Fruit fly (Drosophila melanogaster) whole organism, prepupa: Measurements from ENCODE around the gene Mcm7.

ENCODE experiments used
- Blimp-1 ChIP-seq: fragments of 200-800 bp; sonication (Bioruptor generic); optimal IDR thresholded peaks from 3 replicates; lab custom pipeline; 2017; ENCODE audit warnings: missing biosample characterization, missing genetic modification characterization, mild to moderate bottlenecking, moderate library complexity, missing genetic modification reagents
- CG10631 ChIP-seq: fragments of 200-800 bp; sonication (Bioruptor generic); optimal IDR thresholded peaks from 2 replicates; lab custom pipeline; 2016; ENCODE audit warnings: missing biosample characterization, missing genetic modification characterization
- CG11294 ChIP-seq: fragments of 200-800 bp; sonication (Bioruptor generic); IDR thresholded peaks from 2 replicates; pipeline ENCODE4 v1.3.6; 2022; ENCODE audit warnings: missing biosample characterization, missing genetic modification characterization
- CG11762 ChIP-seq: fragments of 200-800 bp; sonication (Bioruptor generic); optimal IDR thresholded peaks from 3 replicates; lab custom pipeline; 2016; ENCODE audit warnings: missing biosample characterization, missing genetic modification characterization; ENCODE audit not compliant: insufficient read depth
- CG11902 ChIP-seq: fragments of 200-800 bp; sonication (Bioruptor generic); optimal IDR thresholded peaks from 3 replicates; lab custom pipeline; 2016; ENCODE audit warnings: missing biosample characterization, missing genetic modification characterization
- CG15336 ChIP-seq: fragments of 200-800 bp; sonication (Bioruptor generic); IDR thresholded peaks from 2 replicates; pipeline ENCODE4 v1.3.6; 2022; ENCODE audit warnings: missing biosample characterization, missing genetic modification characterization
- CG1621 ChIP-seq: fragments of 200-800 bp; sonication (Bioruptor generic); optimal IDR thresholded peaks from 3 replicates; lab custom pipeline; 2018; ENCODE audit warnings: missing biosample characterization, mild to moderate bottlenecking, missing genetic modification characterization
- CG3032 ChIP-seq: fragments of 200-800 bp; optimal IDR thresholded peaks from 2 replicates; lab custom pipeline; 2019; ENCODE audit warnings: missing biosample characterization, mild to moderate bottlenecking, missing genetic modification characterization, moderate library complexity
- CG31627 ChIP-seq: fragments of 200-800 bp; sonication (Bioruptor generic); optimal IDR thresholded peaks from 3 replicates; lab custom pipeline; 2016; ENCODE audit warnings: missing biosample characterization, missing genetic modification characterization
- CG32006 ChIP-seq: fragments of 200-800 bp; sonication (Bioruptor generic); optimal IDR thresholded peaks from 3 replicates; lab custom pipeline; 2017; ENCODE audit warnings: missing biosample characterization, mild to moderate bottlenecking, missing genetic modification characterization
- CG34406 ChIP-seq: fragments of 200-800 bp; sonication (Bioruptor generic); optimal IDR thresholded peaks from 3 replicates; lab custom pipeline; 2016; ENCODE audit warnings: missing biosample characterization, missing genetic modification characterization
- CG3919 ChIP-seq: fragments of 200-800 bp; sonication (Bioruptor generic); optimal IDR thresholded peaks from 3 replicates; lab custom pipeline; 2016; ENCODE audit warnings: missing biosample characterization, missing genetic modification characterization
- CG4318 ChIP-seq: fragments of 200-800 bp; sonication (Bioruptor generic); optimal IDR thresholded peaks from 3 replicates; lab custom pipeline; 2017; ENCODE audit warnings: missing biosample characterization, mild to moderate bottlenecking, missing genetic modification characterization
- CG6163 ChIP-seq: fragments of 200-800 bp; sonication (Bioruptor generic); IDR thresholded peaks from 3 replicates; pipeline ENCODE4 v1.3.6; 2022; ENCODE audit warnings: missing biosample characterization, missing genetic modification characterization
- CG6276 ChIP-seq: fragments of 200-800 bp; sonication (Bioruptor generic); optimal IDR thresholded peaks from 2 replicates; lab custom pipeline; 2017; ENCODE audit warnings: missing biosample characterization, mild to moderate bottlenecking, missing genetic modification characterization
- CG6792 ChIP-seq: fragments of 200-800 bp; sonication (Bioruptor generic); optimal IDR thresholded peaks from 3 replicates; lab custom pipeline; 2016; ENCODE audit warnings: missing biosample characterization, missing genetic modification characterization
- CG6808 ChIP-seq: fragments of 200-800 bp; sonication (Bioruptor generic); optimal IDR thresholded peaks from 3 replicates; lab custom pipeline; 2017; ENCODE audit warnings: missing biosample characterization, missing genetic modification characterization, mild to moderate bottlenecking, moderate library complexity, missing genetic modification reagents
- CG6854 ChIP-seq: fragments of 200-800 bp; sonication (Bioruptor generic); optimal IDR thresholded peaks from 2 replicates; lab custom pipeline; 2017; ENCODE audit warnings: missing biosample characterization, mild to moderate bottlenecking, missing genetic modification characterization
- CG7368 ChIP-seq: fragments of 200-800 bp; sonication (Bioruptor generic); optimal IDR thresholded peaks from 3 replicates; lab custom pipeline; 2016; ENCODE audit warnings: missing biosample characterization, missing genetic modification characterization
- CG8119 ChIP-seq: fragments of 200-800 bp; sonication (Bioruptor generic); IDR thresholded peaks from 3 replicates; pipeline ENCODE4 v1.3.6; 2022; ENCODE audit warnings: missing biosample characterization, missing genetic modification characterization
- CG8632 ChIP-seq: fragments of 200-800 bp; sonication (Bioruptor generic); optimal IDR thresholded peaks from 3 replicates; lab custom pipeline; 2016; ENCODE audit warnings: missing biosample characterization, missing genetic modification characterization
- Eip75B ChIP-seq: fragments of 200-800 bp; sonication (Bioruptor generic); optimal IDR thresholded peaks from 3 replicates; lab custom pipeline; 2016; ENCODE audit warnings: missing biosample characterization, missing genetic modification characterization
- Eip78C ChIP-seq: fragments of 200-800 bp; sonication (Bioruptor generic); peaks from one replicate; lab custom pipeline; 2016; ENCODE audit warnings: missing biosample characterization, missing genetic modification characterization
- Eip93F ChIP-seq: fragments of 200-800 bp; sonication (Bioruptor generic); optimal IDR thresholded peaks from 2 replicates; lab custom pipeline; 2016; ENCODE audit warnings: missing biosample characterization, mild to moderate bottlenecking, missing genetic modification characterization
- Ets21C ChIP-seq: fragments of 200-800 bp; sonication (Bioruptor generic); optimal IDR thresholded peaks from 3 replicates; lab custom pipeline; 2016; ENCODE audit warnings: missing biosample characterization, missing genetic modification characterization
- Ets96B ChIP-seq: fragments of 200-800 bp; optimal IDR thresholded peaks from 2 replicates; lab custom pipeline; 2019; ENCODE audit warnings: missing biosample characterization, mild to moderate bottlenecking, missing genetic modification characterization, moderate library complexity
- Gug ChIP-seq: fragments of 200-800 bp; sonication (Bioruptor generic); IDR thresholded peaks from 2 replicates; pipeline ENCODE4 v1.3.6; 2022; ENCODE audit warnings: missing biosample characterization, missing genetic modification characterization
- Hr39 ChIP-seq: fragments of 200-800 bp; sonication (Bioruptor generic); optimal IDR thresholded peaks from 2 replicates; lab custom pipeline; 2016; ENCODE audit warnings: missing biosample characterization, missing genetic modification characterization
- Hr4 ChIP-seq: fragments of 200-800 bp; sonication (Bioruptor generic); optimal IDR thresholded peaks from 3 replicates; lab custom pipeline; 2016; ENCODE audit warnings: missing biosample characterization, missing genetic modification characterization
- Lpt ChIP-seq: fragments of 200-800 bp; sonication (Bioruptor generic); optimal IDR thresholded peaks from 3 replicates; lab custom pipeline; 2016; ENCODE audit warnings: missing biosample characterization, missing genetic modification characterization
- OdsH ChIP-seq: fragments of 200-800 bp; sonication (Bioruptor generic); optimal IDR thresholded peaks from 3 replicates; lab custom pipeline; 2016; ENCODE audit warnings: missing biosample characterization, missing genetic modification characterization
- Smox ChIP-seq: fragments of 200-800 bp; sonication (Bioruptor generic); optimal IDR thresholded peaks from 3 replicates; lab custom pipeline; 2016; ENCODE audit warnings: missing biosample characterization, missing genetic modification characterization
- Sox102F ChIP-seq: fragments of 200-800 bp; sonication (Bioruptor generic); optimal IDR thresholded peaks from 2 replicates; lab custom pipeline; 2016; ENCODE audit warnings: missing biosample characterization, mild to moderate bottlenecking, missing genetic modification characterization
- Sox14 ChIP-seq: fragments of 200-800 bp; sonication (Bioruptor generic); optimal IDR thresholded peaks from 3 replicates; lab custom pipeline; 2016; ENCODE audit warnings: missing biosample characterization, missing genetic modification characterization
- Sox15 ChIP-seq: fragments of 200-800 bp; sonication (Bioruptor generic); optimal IDR thresholded peaks from 3 replicates; lab custom pipeline; 2016; ENCODE audit warnings: missing biosample characterization, missing genetic modification characterization
- achi ChIP-seq: fragments of 200-800 bp; sonication (Bioruptor generic); optimal IDR thresholded peaks from 3 replicates; lab custom pipeline; 2016; ENCODE audit warnings: missing biosample characterization, missing genetic modification characterization
- acj6 ChIP-seq: fragments of 200-800 bp; sonication (Bioruptor generic); optimal IDR thresholded peaks from 3 replicates; lab custom pipeline; 2016; ENCODE audit warnings: missing biosample characterization, missing genetic modification characterization
- cyc ChIP-seq: fragments of 200-800 bp; sonication (Bioruptor generic); optimal IDR thresholded peaks from 3 replicates; lab custom pipeline; 2016; ENCODE audit warnings: missing biosample characterization, missing genetic modification characterization
- dac ChIP-seq: fragments of 200-800 bp; sonication (Bioruptor generic); optimal IDR thresholded peaks from 2 replicates; lab custom pipeline; 2017; ENCODE audit warnings: missing biosample characterization, mild to moderate bottlenecking, missing genetic modification characterization
- dsx ChIP-seq: fragments of 200-800 bp; optimal IDR thresholded peaks from 3 replicates; lab custom pipeline; 2019; ENCODE audit warnings: missing biosample characterization, mild to moderate bottlenecking, missing genetic modification characterization, moderate library complexity; ENCODE audit not compliant: poor library complexity, severe bottlenecking
- esn ChIP-seq: fragments of 200-800 bp; sonication (Bioruptor generic); optimal IDR thresholded peaks from 2 replicates; lab custom pipeline; 2016; ENCODE audit warnings: missing biosample characterization, mild to moderate bottlenecking, missing genetic modification characterization, moderate library complexity
- fd59A ChIP-seq: fragments of 200-800 bp; sonication (Bioruptor generic); optimal IDR thresholded peaks from 2 replicates; lab custom pipeline; 2017; ENCODE audit warnings: missing biosample characterization, mild to moderate bottlenecking, missing genetic modification characterization, missing genetic modification reagents
- fd85E ChIP-seq: fragments of 200-800 bp; sonication (Bioruptor generic); optimal IDR thresholded peaks from 3 replicates; lab custom pipeline; 2016; ENCODE audit warnings: missing biosample characterization, missing genetic modification characterization
- fkh ChIP-seq: fragments of 200-800 bp; sonication (Bioruptor generic); optimal IDR thresholded peaks from 3 replicates; lab custom pipeline; 2017; ENCODE audit warnings: missing biosample characterization, mild to moderate bottlenecking, missing genetic modification characterization, moderate library complexity
- lz ChIP-seq: fragments of 200-800 bp; sonication (Bioruptor generic); optimal IDR thresholded peaks from 3 replicates; lab custom pipeline; 2016; ENCODE audit warnings: missing biosample characterization, missing genetic modification characterization
- net ChIP-seq: fragments of 200-800 bp; sonication (Bioruptor generic); optimal IDR thresholded peaks from 3 replicates; lab custom pipeline; 2016; ENCODE audit warnings: missing biosample characterization, missing genetic modification characterization
- salr ChIP-seq, 2 experiments: fragments of 200-800 bp; sonication (Bioruptor generic); optimal IDR thresholded peaks; 3 replicates each; lab custom pipeline; 2016 to 2018; ENCODE audit warnings: missing biosample characterization in 2 of 2, missing genetic modification characterization in 2 of 2, mild to moderate bottlenecking in 1 of 2
- ss ChIP-seq, 2 experiments: fragments of 200-800 bp; sonication (Bioruptor generic); optimal IDR thresholded peaks; 2 replicates in 1 of 2; 3 replicates in 1 of 2; lab custom pipeline; 2017 to 2018; ENCODE audit warnings: mild to moderate bottlenecking in 2 of 2, missing biosample characterization in 2 of 2, missing genetic modification characterization in 2 of 2, moderate library complexity in 1 of 2
- svp ChIP-seq: fragments of 200-800 bp; sonication (Bioruptor generic); peaks from one replicate; lab custom pipeline; 2016; ENCODE audit warnings: missing biosample characterization, missing genetic modification characterization
- topi ChIP-seq: fragments of 200-800 bp; sonication (Bioruptor generic); optimal IDR thresholded peaks from 3 replicates; lab custom pipeline; 2016; ENCODE audit warnings: missing biosample characterization, missing genetic modification characterization
- vri ChIP-seq: fragments of 200-800 bp; sonication (Bioruptor generic); optimal IDR thresholded peaks from 3 replicates; lab custom pipeline; 2016; ENCODE audit warnings: missing biosample characterization, mild to moderate bottlenecking, missing genetic modification characterization

Gene Mcm7

DNA sequence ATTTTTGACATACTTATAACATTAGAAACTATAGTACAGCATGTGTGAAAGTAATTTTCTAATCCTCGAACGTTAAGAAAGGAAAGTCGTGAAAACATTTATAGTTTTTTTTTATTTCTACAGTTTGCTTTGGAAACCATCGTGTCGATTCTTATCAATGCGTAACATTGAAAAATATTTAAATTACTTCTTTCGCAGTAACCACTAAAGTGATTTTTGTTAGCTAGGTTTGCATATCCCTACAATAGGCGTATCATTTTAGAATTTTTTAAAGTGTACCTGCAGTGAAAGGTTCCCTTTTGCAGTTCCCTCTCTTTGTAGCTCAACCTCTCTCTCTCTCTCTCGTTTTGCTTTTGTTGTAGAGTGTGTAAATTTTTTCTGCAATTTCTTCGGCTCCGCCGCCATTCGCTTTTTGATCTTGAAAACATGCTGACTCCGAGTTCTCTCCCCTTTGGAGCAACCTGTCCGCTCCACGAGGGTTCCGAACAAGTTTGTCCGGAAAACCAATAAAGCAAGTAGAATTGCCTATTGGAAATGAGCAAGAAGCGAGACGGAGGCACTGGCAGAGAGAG lies 22.2 kb downstream of the Mcm7 start:
- TF ChIP-seq Sox102F (peak; percentile 85), dsx (peak; percentile 35), fkh (GFP tag; lab: Kevin White, UChicago) (no peak), CG1621 (tag; lab: Kevin White, UChicago) (peak; percentile 56), CG6276 (GFP tag; lab: Kevin White, UChicago) (peak; percentile 30), ss (GFP tag; optimal IDR thresholded peaks at IDR 0.05; lab: Kevin White, UChicago) (peak; percentile 34 to 43), dac (GFP tag; lab: Kevin White, UChicago) (peak; percentile 19), Blimp-1 (GFP tag; lab: Kevin White, UChicago) (peak; percentile 80), Ets96B (tag; lab: Kevin White, UChicago) (peak; percentile 61), CG6163 (GFP tag; lab: Robert Waterston, UW) (peak; percentile 74), CG11762 (GFP tag; lab: Kevin White, UChicago) (peak; percentile 26), salr (GFP tag; optimal IDR thresholded peaks at IDR 0.05; lab: Kevin White, UChicago) (peak in 1 of 2 experiments; percentile 68), CG6792 (GFP tag; lab: Kevin White, UChicago) (peak; percentile 72), CG8119 (GFP tag; lab: Robert Waterston, UW) (peak; percentile 74), CG31627 (GFP tag; lab: Kevin White, UChicago) (peak; percentile 69), achi (GFP tag; lab: Kevin White, UChicago) (peak; percentile 75), Sox14 (GFP tag; lab: Kevin White, UChicago) (peak; percentile 82), CG6808 (GFP tag; lab: Kevin White, UChicago) (peak; percentile 59), svp (GFP tag; lab: Kevin White, UChicago) (peak; percentile 93), CG10631 (GFP tag; lab: Kevin White, UChicago) (peak; percentile 78), CG11294 (no peak), Lpt (GFP tag; lab: Kevin White, UChicago) (peak; percentile 12), Gug (GFP tag; lab: Robert Waterston, UW) (no peak), fd85E (GFP tag; lab: Kevin White, UChicago) (peak; percentile 27), cyc (GFP tag; lab: Kevin White, UChicago) (peak; percentile 72), Eip75B (GFP tag; lab: Kevin White, UChicago) (peak; percentile 87), CG11902 (GFP tag; lab: Kevin White, UChicago) (peak; percentile 51), Sox15 (GFP tag; lab: Kevin White, UChicago) (peak; percentile 64), fd59A (peak; percentile 46), OdsH (GFP tag; lab: Kevin White, UChicago) (peak; percentile 52), CG4318 (peak; percentile 39), CG32006 (peak; percentile 79), Eip78C (GFP tag; lab: Kevin White, UChicago) (peak; percentile 95), Eip93F (peak; percentile 12), acj6 (GFP tag; lab: Kevin White, UChicago) (peak; percentile 71), topi (GFP tag; lab: Kevin White, UChicago) (peak; percentile 84), CG15336 (GFP tag; lab: Robert Waterston, UW) (peak; percentile 57), CG7368 (no peak), lz (peak; percentile 84), CG8632 (GFP tag; lab: Kevin White, UChicago) (peak; percentile 68), CG6854 (GFP tag; lab: Kevin White, UChicago) (peak; percentile 10), vri (GFP tag; lab: Kevin White, UChicago) (peak; percentile 26), CG3919 (GFP tag; lab: Kevin White, UChicago) (peak; percentile 70), esn (GFP tag; lab: Kevin White, UChicago) (peak; percentile 91), Hr39 (GFP tag; lab: Kevin White, UChicago) (peak; percentile 83), CG3032 (tag; lab: Kevin White, UChicago) (peak; percentile 58), Hr4 (GFP tag; lab: Kevin White, UChicago) (peak; percentile 67), net (GFP tag; lab: Kevin White, UChicago) (peak; percentile 69), Ets21C (GFP tag; lab: Kevin White, UChicago) (peak; percentile 73), Smox (GFP tag; lab: Kevin White, UChicago) (peak; percentile 85), CG34406 (GFP tag; lab: Kevin White, UChicago) (peak; percentile 63)
